Worm (Caenorhabditis elegans) whole organism, L2 larva: ENCODE results near the gene Y56A3A.7.

Experiments used
- C34F6.9 ChIP-seq: fragments of 150-350 bp; optimal IDR thresholded peaks from 2 replicates; lab custom pipeline; 2014; ENCODE audit warnings: missing biosample characterization, missing genetic modification characterization
- F13H6.1 ChIP-seq: sonication (generic microtip); optimal IDR thresholded peaks from 2 replicates; lab custom pipeline; 2016; ENCODE audit warnings: missing genetic modification characterization, missing compliant biosample characterization
- R02D3.7 ChIP-seq: fragments of 150-350 bp; optimal IDR thresholded peaks from 2 replicates; lab custom pipeline; 2014; ENCODE audit warnings: missing biosample characterization, missing genetic modification characterization
- ZK546.5 ChIP-seq: sonication (generic microtip); optimal IDR thresholded peaks from 2 replicates; lab custom pipeline; 2017; ENCODE audit warnings: missing biosample characterization, missing genetic modification characterization
- alr-1 ChIP-seq: fragments of 150-350 bp; optimal IDR thresholded peaks from 2 replicates; lab custom pipeline; 2014; ENCODE audit warnings: missing biosample characterization, missing genetic modification characterization
- aly-2 ChIP-seq: fragments of 150-350 bp; optimal IDR thresholded peaks from 2 replicates; lab custom pipeline; 2014; ENCODE audit warnings: missing biosample characterization, missing genetic modification characterization
- ama-1 ChIP-seq: fragments of 150-350 bp; optimal IDR thresholded peaks from 2 replicates; lab custom pipeline; 2018; ENCODE audit warnings: inconsistent platforms
- blmp-1 ChIP-seq: sonication (generic microtip); optimal IDR thresholded peaks from 2 replicates; lab custom pipeline; 2017; ENCODE audit warnings: missing genetic modification characterization, mild to moderate bottlenecking, missing compliant biosample characterization, antibody characterized with exemption, moderate library complexity; ENCODE audit not compliant: insufficient read depth
- ceh-16 ChIP-seq: fragments of 150-350 bp; optimal IDR thresholded peaks from 2 replicates; lab custom pipeline; 2014; ENCODE audit warnings: missing biosample characterization, missing genetic modification characterization
- ceh-82 ChIP-seq: fragments of 150-350 bp; optimal IDR thresholded peaks from 2 replicates; lab custom pipeline; 2014; ENCODE audit warnings: missing biosample characterization, missing genetic modification characterization
- crh-2 ChIP-seq: sonication (generic microtip); optimal IDR thresholded peaks from 2 replicates; lab custom pipeline; 2017; ENCODE audit warnings: missing biosample characterization, missing genetic modification characterization
- dmd-4 ChIP-seq: sonication (generic microtip); optimal IDR thresholded peaks from 2 replicates; lab custom pipeline; 2017; ENCODE audit warnings: missing biosample characterization, missing genetic modification characterization
- egl-27 ChIP-seq: sonication (generic microtip); optimal IDR thresholded peaks from 3 replicates; lab custom pipeline; 2017; ENCODE audit warnings: missing biosample characterization, missing genetic modification reagents, missing genetic modification characterization
- elt-3 ChIP-seq: sonication (generic microtip); optimal IDR thresholded peaks from 2 replicates; lab custom pipeline; 2017; ENCODE audit warnings: missing biosample characterization, missing genetic modification characterization
- fos-1 ChIP-seq: fragments of 150-350 bp; optimal IDR thresholded peaks from 2 replicates; lab custom pipeline; 2014; ENCODE audit warnings: missing biosample characterization, missing genetic modification characterization
- lin-11 ChIP-seq: fragments of 150-350 bp; sonication (generic microtip); optimal IDR thresholded peaks from 2 replicates; lab custom pipeline; 2014; ENCODE audit warnings: missing biosample characterization, missing genetic modification characterization, inconsistent platforms, mixed read lengths
- lin-13 ChIP-seq: fragments of 150-350 bp; optimal IDR thresholded peaks from 2 replicates; lab custom pipeline; 2014; ENCODE audit warnings: missing biosample characterization, missing genetic modification reagents, missing genetic modification characterization
- lin-39 ChIP-seq: fragments of 150-350 bp; optimal IDR thresholded peaks from 2 replicates; lab custom pipeline; 2014; ENCODE audit warnings: missing biosample characterization, missing genetic modification reagents, missing genetic modification characterization
- lsy-2 ChIP-seq, 2 experiments: fragments of 150-350 bp in 1 of 2; sonication (generic microtip) in 1 of 2; optimal IDR thresholded peaks; 2 replicates each; lab custom pipeline; 2014 to 2017; ENCODE audit warnings: missing biosample characterization in 2 of 2, missing genetic modification characterization in 2 of 2
- mab-5 ChIP-seq: fragments of 150-350 bp; optimal IDR thresholded peaks from 2 replicates; lab custom pipeline; 2014; ENCODE audit warnings: missing biosample characterization, missing genetic modification characterization
- mbf-1 ChIP-seq: sonication (generic microtip); optimal IDR thresholded peaks from 2 replicates; lab custom pipeline; 2017; ENCODE audit warnings: missing biosample characterization, missing genetic modification characterization
- mdl-1 ChIP-seq, 2 experiments: fragments of 150-350 bp in 1 of 2; sonication (generic microtip) in 1 of 2; optimal IDR thresholded peaks; 2 replicates each; lab custom pipeline; 2017; ENCODE audit warnings: missing biosample characterization in 2 of 2, missing genetic modification characterization in 2 of 2
- nhr-10 ChIP-seq: sonication (generic microtip); optimal IDR thresholded peaks from 2 replicates; lab custom pipeline; 2017; ENCODE audit warnings: missing biosample characterization, missing genetic modification characterization
- nhr-12 ChIP-seq: fragments of 150-350 bp; optimal IDR thresholded peaks from 2 replicates; lab custom pipeline; 2014; ENCODE audit warnings: missing biosample characterization, missing genetic modification characterization
- nhr-129 ChIP-seq: fragments of 150-350 bp; optimal IDR thresholded peaks from 2 replicates; lab custom pipeline; 2014; ENCODE audit warnings: missing biosample characterization, missing genetic modification characterization
- nhr-23 ChIP-seq: fragments of 150-350 bp; optimal IDR thresholded peaks from 2 replicates; lab custom pipeline; 2014; ENCODE audit warnings: missing biosample characterization, missing genetic modification reagents, missing genetic modification characterization
- nhr-237 ChIP-seq: fragments of 150-350 bp; optimal IDR thresholded peaks from 2 replicates; lab custom pipeline; 2014; ENCODE audit warnings: missing biosample characterization, missing genetic modification characterization
- peb-1 ChIP-seq: fragments of 150-350 bp; optimal IDR thresholded peaks from 2 replicates; lab custom pipeline; 2014; ENCODE audit warnings: missing biosample characterization, missing genetic modification characterization
- sem-4 ChIP-seq: fragments of 150-350 bp; optimal IDR thresholded peaks from 2 replicates; lab custom pipeline; 2014; ENCODE audit warnings: missing biosample characterization, missing genetic modification reagents, missing genetic modification characterization
- skn-1 ChIP-seq: sonication (generic microtip); optimal IDR thresholded peaks from 2 replicates; lab custom pipeline; 2017; ENCODE audit warnings: missing biosample characterization, missing genetic modification characterization
- sma-3 ChIP-seq: sonication (generic microtip); optimal IDR thresholded peaks from 2 replicates; lab custom pipeline; 2016; ENCODE audit warnings: missing genetic modification reagents, missing genetic modification characterization, missing compliant biosample characterization
- sma-9 ChIP-seq, 2 experiments: fragments of 150-350 bp in 1 of 2; sonication (generic microtip) in 1 of 2; optimal IDR thresholded peaks; 2 replicates each; lab custom pipeline; 2014 to 2016; ENCODE audit warnings: missing genetic modification characterization in 2 of 2, mild to moderate bottlenecking in 1 of 2, missing biosample characterization in 1 of 2, missing compliant biosample characterization in 1 of 2, missing genetic modification reagents in 1 of 2, moderate library complexity in 1 of 2
- snpc-4 ChIP-seq: fragments of 150-350 bp; optimal IDR thresholded peaks from 2 replicates; lab custom pipeline; 2014; ENCODE audit warnings: missing biosample characterization, missing genetic modification characterization
- unc-39 ChIP-seq: fragments of 150-350 bp; optimal IDR thresholded peaks from 2 replicates; lab custom pipeline; 2014; ENCODE audit warnings: missing biosample characterization, missing genetic modification characterization
- unc-55 ChIP-seq: fragments of 150-350 bp; sonication (generic microtip); optimal IDR thresholded peaks from 3 replicates; lab custom pipeline; 2014; ENCODE audit warnings: missing biosample characterization, missing genetic modification reagents, missing genetic modification characterization
- unc-62 ChIP-seq: fragments of 150-350 bp; optimal IDR thresholded peaks from 2 replicates; lab custom pipeline; 2014; ENCODE audit warnings: missing biosample characterization, missing genetic modification reagents, missing genetic modification characterization
- ztf-11 ChIP-seq: sonication (generic microtip); optimal IDR thresholded peaks from 2 replicates; lab custom pipeline; 2017; ENCODE audit warnings: missing biosample characterization, missing genetic modification characterization

The Y56A3A.7 gene

ce11 chrIII:11985066-11985465 is 38.2 kb upstream of the Y56A3A.7 start:
- TF ChIP-seq blmp-1 (tag; lab: Kevin White, UChicago) (no peak), fos-1 (tag; lab: Kevin White, UChicago) (no peak), nhr-23 (tag; lab: Kevin White, UChicago) (no peak), skn-1 (no peak), mbf-1 (tag; lab: Kevin White, UChicago) (no peak), alr-1 (tag; lab: Kevin White, UChicago) (no peak), lin-39 (tag; lab: Kevin White, UChicago) (no peak), snpc-4 (tag; lab: Kevin White, UChicago) (no peak), F13H6.1 (tag; lab: Kevin White, UChicago) (no peak), ZK546.5 (tag; lab: Kevin White, UChicago) (no peak)

DNA sequence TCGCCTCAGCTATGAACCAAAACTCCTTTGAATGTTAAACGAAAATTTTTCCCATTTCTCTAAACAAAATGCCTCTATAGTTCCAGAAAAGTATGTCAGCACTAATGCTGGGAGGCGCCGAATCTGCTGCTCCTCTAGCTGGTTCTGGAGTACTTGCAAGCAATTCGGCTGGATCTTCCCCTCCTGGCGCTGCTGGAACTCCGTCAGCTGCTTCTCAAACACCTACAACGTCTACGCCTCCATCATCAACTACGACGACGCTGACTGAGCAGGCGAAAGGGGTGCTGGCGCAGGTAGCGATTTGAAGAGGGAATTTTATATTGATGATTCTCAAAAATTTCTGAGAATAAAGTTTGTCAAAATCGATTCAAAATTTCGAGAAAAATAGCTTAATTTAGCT is 35.7 kb upstream of the Y56A3A.7 start:
- no peak for TF ChIP-seq ceh-16 (tag; lab: Kevin White, UChicago)
- TF ChIP-seq nhr-129 = no peak
- TF ChIP-seq mab-5 (tag; lab: Kevin White, UChicago) = no peak
- TF ChIP-seq ceh-82 (tag; lab: Kevin White, UChicago) = no peak
- no peak for TF ChIP-seq alr-1 (tag; lab: Kevin White, UChicago)
- TF ChIP-seq nhr-10 (tag; lab: Kevin White, UChicago) = no peak
- no peak for TF ChIP-seq aly-2
- no peak for TF ChIP-seq lin-39 (tag; lab: Kevin White, UChicago)
- TF ChIP-seq peb-1 (tag; lab: Kevin White, UChicago) = no peak
- no peak for TF ChIP-seq sma-9 (GFP tag; optimal IDR thresholded peaks at IDR 0.05; lab: Kevin White, UChicago)
- TF ChIP-seq sma-9 (tag; optimal IDR thresholded peaks at IDR 0.05; lab: Kevin White, UChicago) = no peak
- no peak for TF ChIP-seq lin-11 (tag; lab: Kevin White, UChicago)
- no peak for TF ChIP-seq elt-3 (tag; lab: Kevin White, UChicago)
- no peak for TF ChIP-seq ama-1 (lab: Kevin White, UChicago)
- TF ChIP-seq nhr-237 (tag; lab: Kevin White, UChicago) = no peak
- no peak for TF ChIP-seq ztf-11 (tag; lab: Kevin White, UChicago)
- TF ChIP-seq unc-62 (GFP tag; lab: Kevin White, UChicago) = no peak

DNA sequence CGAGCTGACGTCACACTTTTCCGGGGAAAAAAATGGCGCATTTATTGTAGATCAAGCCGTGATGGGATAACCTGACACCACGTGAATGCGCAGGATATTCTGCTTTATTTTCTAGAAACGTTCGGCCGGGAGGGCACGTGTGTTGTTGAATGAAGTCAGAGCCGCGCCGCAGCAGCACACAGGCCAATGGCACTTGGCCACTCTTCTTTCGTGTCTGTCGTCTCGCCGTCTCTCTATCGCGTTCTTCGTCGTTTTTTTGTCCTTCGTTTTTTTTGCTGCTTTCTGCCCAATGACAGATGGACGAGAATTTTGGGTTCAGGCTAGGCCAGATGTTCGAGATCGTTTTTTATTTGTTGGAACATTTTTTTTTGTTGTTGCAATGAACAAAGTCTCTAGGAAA is 34.7 kb upstream of the Y56A3A.7 start:
- TF ChIP-seq R02D3.7 (no peak), crh-2 (peak; percentile 24), nhr-23 (tag; lab: Kevin White, UChicago) (no peak), lsy-2 (tag; optimal IDR thresholded peaks at IDR 0.05; lab: Kevin White, UChicago) (peak in 1 of 2 experiments; percentile 46), alr-1 (tag; lab: Kevin White, UChicago) (no peak), unc-39 (tag; lab: Kevin White, UChicago) (no peak), mdl-1 (tag; optimal IDR thresholded peaks at IDR 0.05; lab: Kevin White, UChicago) (peak in 1 of 2 experiments; percentile 15), lin-13 (peak; percentile 41), mab-5 (tag; lab: Kevin White, UChicago) (no peak), fos-1 (tag; lab: Kevin White, UChicago) (peak; percentile 27), unc-55 (GFP tag; lab: Kevin White, UChicago) (peak; percentile 42), sem-4 (tag; lab: Kevin White, UChicago) (peak; percentile 30), C34F6.9 (tag; lab: Kevin White, UChicago) (peak; percentile 70), nhr-129 (peak; percentile 63)

DNA sequence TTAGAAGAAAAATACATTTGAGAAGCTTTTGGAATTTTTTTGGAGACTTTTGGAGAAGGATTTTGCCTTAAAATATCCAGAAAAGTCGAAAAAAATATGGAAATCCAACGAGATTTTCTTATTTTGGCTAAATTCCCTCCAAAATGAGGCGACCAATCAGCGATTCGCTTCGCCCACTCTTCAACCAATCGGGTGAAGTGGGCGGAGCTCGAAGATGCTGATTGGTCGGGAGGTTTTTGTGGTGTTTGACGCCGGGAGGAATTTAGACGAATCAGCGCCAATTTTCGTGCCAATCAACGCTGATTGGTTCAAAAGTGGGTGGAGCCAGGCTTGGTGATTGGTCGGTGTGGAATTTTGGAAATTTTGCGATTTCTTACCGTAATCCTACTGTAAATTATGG is 33.9 kb upstream of the Y56A3A.7 start:
- no peak for TF ChIP-seq lsy-2 (tag; optimal IDR thresholded peaks at IDR 0.05; lab: Kevin White, UChicago)
- TF ChIP-seq lin-11 (tag; lab: Kevin White, UChicago) = no peak
- no peak for TF ChIP-seq mdl-1 (tag; optimal IDR thresholded peaks at IDR 0.05; lab: Kevin White, UChicago)

DNA sequence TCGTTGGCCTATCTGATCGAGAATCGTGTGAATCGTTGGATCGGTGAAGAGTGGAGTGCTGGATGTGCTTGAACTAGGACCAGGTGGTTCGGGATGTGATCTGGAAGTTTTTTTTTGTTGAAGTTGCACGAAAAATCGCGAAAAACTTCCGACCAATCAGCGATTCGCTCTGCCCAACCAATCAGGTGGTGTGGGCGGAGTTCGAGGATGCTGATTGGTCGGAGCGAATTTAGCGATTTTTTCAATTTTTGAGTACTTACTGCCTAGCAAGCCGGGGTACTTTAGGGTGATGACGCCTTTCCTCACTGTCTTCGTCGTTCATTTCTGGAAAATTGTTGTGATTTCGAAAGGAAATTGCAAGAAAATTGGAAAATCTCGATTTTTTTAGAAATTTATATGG is 31.9 kb upstream of the Y56A3A.7 start, which contains the start of gene Y56A3A.30:
Gene Y56A3A.30, minus strand, starts transcription at position 324 of the 400 bp plus-strand sequence.
- TF ChIP-seq nhr-237 (tag; lab: Kevin White, UChicago) (no peak), dmd-4 (tag; lab: Kevin White, UChicago) (no peak), sma-3 (GFP tag; lab: Kevin White, UChicago) (no peak), ztf-11 (tag; lab: Kevin White, UChicago) (no peak), egl-27 (tag; lab: Kevin White, UChicago) (no peak), nhr-12 (tag; lab: Kevin White, UChicago) (no peak)
